Worm (Caenorhabditis elegans) whole organism, L2 larva: ENCODE measurements around the gene ser-1.

Experiments
- C34F6.9 ChIP-seq: fragments of 150-350 bp; optimal IDR thresholded peaks from 2 replicates; lab custom pipeline; 2014; ENCODE audit warnings: missing biosample characterization, missing genetic modification characterization
- F13H6.1 ChIP-seq: sonication (generic microtip); optimal IDR thresholded peaks from 2 replicates; lab custom pipeline; 2016; ENCODE audit warnings: missing genetic modification characterization, missing compliant biosample characterization
- R02D3.7 ChIP-seq: fragments of 150-350 bp; optimal IDR thresholded peaks from 2 replicates; lab custom pipeline; 2014; ENCODE audit warnings: missing biosample characterization, missing genetic modification characterization
- Y55F3AM.14 ChIP-seq: fragments of 200-800 bp; sonication (Bioruptor generic); optimal IDR thresholded peaks from 2 replicates; lab custom pipeline; 2018; ENCODE audit warnings: mild to moderate bottlenecking, missing genetic modification characterization, missing compliant biosample characterization
- ZK546.5 ChIP-seq: sonication (generic microtip); optimal IDR thresholded peaks from 2 replicates; lab custom pipeline; 2017; ENCODE audit warnings: missing biosample characterization, missing genetic modification characterization
- alr-1 ChIP-seq: fragments of 150-350 bp; optimal IDR thresholded peaks from 2 replicates; lab custom pipeline; 2014; ENCODE audit warnings: missing biosample characterization, missing genetic modification characterization
- aly-2 ChIP-seq: fragments of 150-350 bp; optimal IDR thresholded peaks from 2 replicates; lab custom pipeline; 2014; ENCODE audit warnings: missing biosample characterization, missing genetic modification characterization
- ama-1 ChIP-seq: fragments of 150-350 bp; optimal IDR thresholded peaks from 2 replicates; lab custom pipeline; 2018; ENCODE audit warnings: inconsistent platforms
- ceh-16 ChIP-seq: fragments of 150-350 bp; optimal IDR thresholded peaks from 2 replicates; lab custom pipeline; 2014; ENCODE audit warnings: missing biosample characterization, missing genetic modification characterization
- crh-2 ChIP-seq: sonication (generic microtip); optimal IDR thresholded peaks from 2 replicates; lab custom pipeline; 2017; ENCODE audit warnings: missing biosample characterization, missing genetic modification characterization
- dmd-4 ChIP-seq: sonication (generic microtip); optimal IDR thresholded peaks from 2 replicates; lab custom pipeline; 2017; ENCODE audit warnings: missing biosample characterization, missing genetic modification characterization
- egl-27 ChIP-seq: sonication (generic microtip); optimal IDR thresholded peaks from 3 replicates; lab custom pipeline; 2017; ENCODE audit warnings: missing biosample characterization, missing genetic modification reagents, missing genetic modification characterization
- elt-1 ChIP-seq: fragments of 150-350 bp; optimal IDR thresholded peaks from 2 replicates; lab custom pipeline; 2014; ENCODE audit warnings: missing biosample characterization, missing genetic modification characterization
- elt-3 ChIP-seq: sonication (generic microtip); optimal IDR thresholded peaks from 2 replicates; lab custom pipeline; 2017; ENCODE audit warnings: missing biosample characterization, missing genetic modification characterization
- fos-1 ChIP-seq: fragments of 150-350 bp; optimal IDR thresholded peaks from 2 replicates; lab custom pipeline; 2014; ENCODE audit warnings: missing biosample characterization, missing genetic modification characterization
- gmeb-1 ChIP-seq: fragments of 150-350 bp; optimal IDR thresholded peaks from 2 replicates; lab custom pipeline; 2014; ENCODE audit warnings: missing biosample characterization, missing genetic modification characterization
- lin-13 ChIP-seq: fragments of 150-350 bp; optimal IDR thresholded peaks from 2 replicates; lab custom pipeline; 2014; ENCODE audit warnings: missing biosample characterization, missing genetic modification reagents, missing genetic modification characterization
- lsy-2 ChIP-seq, 2 experiments: fragments of 150-350 bp in 1 of 2; sonication (generic microtip) in 1 of 2; optimal IDR thresholded peaks; 2 replicates each; lab custom pipeline; 2014 to 2017; ENCODE audit warnings: missing biosample characterization in 2 of 2, missing genetic modification characterization in 2 of 2
- mbf-1 ChIP-seq: sonication (generic microtip); optimal IDR thresholded peaks from 2 replicates; lab custom pipeline; 2017; ENCODE audit warnings: missing biosample characterization, missing genetic modification characterization
- mdl-1 ChIP-seq, 2 experiments: fragments of 150-350 bp in 1 of 2; sonication (generic microtip) in 1 of 2; optimal IDR thresholded peaks; 2 replicates each; lab custom pipeline; 2017; ENCODE audit warnings: missing biosample characterization in 2 of 2, missing genetic modification characterization in 2 of 2
- nhr-11 ChIP-seq: fragments of 150-350 bp; optimal IDR thresholded peaks from 2 replicates; lab custom pipeline; 2014; ENCODE audit warnings: missing biosample characterization, missing genetic modification characterization
- nhr-12 ChIP-seq: fragments of 150-350 bp; optimal IDR thresholded peaks from 2 replicates; lab custom pipeline; 2014; ENCODE audit warnings: missing biosample characterization, missing genetic modification characterization
- nhr-129 ChIP-seq: fragments of 150-350 bp; optimal IDR thresholded peaks from 2 replicates; lab custom pipeline; 2014; ENCODE audit warnings: missing biosample characterization, missing genetic modification characterization
- nhr-21 ChIP-seq: fragments of 150-350 bp; optimal IDR thresholded peaks from 2 replicates; lab custom pipeline; 2014; ENCODE audit warnings: missing biosample characterization, missing genetic modification characterization
- nhr-237 ChIP-seq: fragments of 150-350 bp; optimal IDR thresholded peaks from 2 replicates; lab custom pipeline; 2014; ENCODE audit warnings: missing biosample characterization, missing genetic modification characterization
- nhr-25 ChIP-seq: fragments of 150-350 bp; sonication (generic microtip); optimal IDR thresholded peaks from 3 replicates; lab custom pipeline; 2014; ENCODE audit warnings: missing biosample characterization, missing genetic modification characterization
- nhr-6 ChIP-seq: fragments of 150-350 bp; optimal IDR thresholded peaks from 2 replicates; lab custom pipeline; 2014; ENCODE audit warnings: missing biosample characterization, missing genetic modification characterization
- peb-1 ChIP-seq: fragments of 150-350 bp; optimal IDR thresholded peaks from 2 replicates; lab custom pipeline; 2014; ENCODE audit warnings: missing biosample characterization, missing genetic modification characterization
- sem-4 ChIP-seq: fragments of 150-350 bp; optimal IDR thresholded peaks from 2 replicates; lab custom pipeline; 2014; ENCODE audit warnings: missing biosample characterization, missing genetic modification reagents, missing genetic modification characterization
- skn-1 ChIP-seq: sonication (generic microtip); optimal IDR thresholded peaks from 2 replicates; lab custom pipeline; 2017; ENCODE audit warnings: missing biosample characterization, missing genetic modification characterization
- sma-3 ChIP-seq: sonication (generic microtip); optimal IDR thresholded peaks from 2 replicates; lab custom pipeline; 2016; ENCODE audit warnings: missing genetic modification reagents, missing genetic modification characterization, missing compliant biosample characterization
- sma-9 ChIP-seq, 2 experiments: fragments of 150-350 bp in 1 of 2; sonication (generic microtip) in 1 of 2; optimal IDR thresholded peaks; 2 replicates each; lab custom pipeline; 2014 to 2016; ENCODE audit warnings: missing genetic modification characterization in 2 of 2, mild to moderate bottlenecking in 1 of 2, missing biosample characterization in 1 of 2, missing compliant biosample characterization in 1 of 2, missing genetic modification reagents in 1 of 2, moderate library complexity in 1 of 2
- snpc-4 ChIP-seq: fragments of 150-350 bp; optimal IDR thresholded peaks from 2 replicates; lab custom pipeline; 2014; ENCODE audit warnings: missing biosample characterization, missing genetic modification characterization
- unc-39 ChIP-seq: fragments of 150-350 bp; optimal IDR thresholded peaks from 2 replicates; lab custom pipeline; 2014; ENCODE audit warnings: missing biosample characterization, missing genetic modification characterization
- unc-55 ChIP-seq: fragments of 150-350 bp; sonication (generic microtip); optimal IDR thresholded peaks from 3 replicates; lab custom pipeline; 2014; ENCODE audit warnings: missing biosample characterization, missing genetic modification reagents, missing genetic modification characterization
- unc-62 ChIP-seq: fragments of 150-350 bp; optimal IDR thresholded peaks from 2 replicates; lab custom pipeline; 2014; ENCODE audit warnings: missing biosample characterization, missing genetic modification reagents, missing genetic modification characterization
- zag-1 ChIP-seq: fragments of 150-350 bp; optimal IDR thresholded peaks from 2 replicates; lab custom pipeline; 2014; ENCODE audit warnings: missing biosample characterization, missing genetic modification characterization
- ztf-1 ChIP-seq: fragments of 200-800 bp; sonication (Bioruptor generic); conservative IDR thresholded peaks from 2 replicates; pipeline ENCODE4 v1.3.6; 2022; ENCODE audit warnings: missing genetic modification characterization, missing compliant biosample characterization
- ztf-4 ChIP-seq: fragments of 150-350 bp; optimal IDR thresholded peaks from 2 replicates; lab custom pipeline; 2014; ENCODE audit warnings: missing biosample characterization, missing genetic modification characterization

Gene ser-1

DNA sequence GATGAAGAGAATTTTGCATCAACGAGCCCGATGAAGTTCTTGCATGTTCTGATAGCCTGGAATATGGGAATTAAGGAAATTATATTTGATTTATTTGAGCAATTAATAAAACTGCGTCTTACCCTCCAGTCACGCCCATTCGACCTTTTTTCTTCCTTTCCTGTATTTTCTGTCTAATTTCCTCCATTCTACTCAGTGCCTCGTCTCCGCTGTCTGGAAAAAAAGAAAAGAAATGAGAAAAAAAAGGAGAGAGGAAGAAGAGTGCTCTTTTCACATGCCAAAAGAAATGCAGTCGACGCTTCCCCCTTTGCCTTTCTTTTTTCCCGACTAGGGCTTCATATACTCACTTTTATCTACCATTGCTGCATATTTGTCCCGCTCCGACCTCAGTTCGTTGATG, 24.6 kb downstream of the ser-1 start:
- no peak for TF ChIP-seq C34F6.9 (tag; lab: Kevin White, UChicago)
- no peak for TF ChIP-seq sma-3 (GFP tag; lab: Kevin White, UChicago)
- no peak for TF ChIP-seq peb-1
- no peak for TF ChIP-seq nhr-11 (tag; lab: Kevin White, UChicago)
- TF ChIP-seq unc-62 (GFP tag; lab: Kevin White, UChicago): no peak

DNA sequence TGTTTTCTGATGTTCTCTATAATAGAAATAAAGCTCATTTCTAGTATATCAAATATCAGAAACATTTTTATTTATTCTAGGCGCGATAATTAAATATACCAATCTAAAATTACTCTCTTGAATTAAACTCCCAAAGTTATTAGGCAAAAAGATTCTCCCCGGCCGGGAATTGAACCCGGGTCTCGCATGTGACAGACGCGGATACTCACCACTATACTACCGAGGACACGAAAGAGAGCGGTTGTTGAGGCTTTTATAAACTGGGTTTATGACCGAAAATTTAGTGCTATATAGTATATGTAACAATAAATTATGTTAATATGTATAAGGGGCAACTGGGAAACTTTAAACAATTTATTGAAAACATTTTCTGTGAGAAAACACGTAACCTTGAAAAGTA, 25.0 kb downstream of the ser-1 start:
- TF ChIP-seq unc-55 (peak; percentile 46), lin-13 (GFP tag; lab: Kevin White, UChicago) (peak; percentile 68), nhr-21 (tag; lab: Kevin White, UChicago) (peak; percentile 64), F13H6.1 (tag; lab: Kevin White, UChicago) (peak; percentile 21), nhr-129 (tag; lab: Kevin White, UChicago) (peak; percentile 51), snpc-4 (tag; lab: Kevin White, UChicago) (no peak), crh-2 (peak; percentile 48), mdl-1 (tag; optimal IDR thresholded peaks at IDR 0.05; lab: Kevin White, UChicago) (peak in 1 of 2 experiments; percentile 21), egl-27 (tag; lab: Kevin White, UChicago) (no peak), nhr-25 (tag; lab: Kevin White, UChicago) (peak; percentile 66), ztf-1 (no peak), fos-1 (tag; lab: Kevin White, UChicago) (peak; percentile 41), elt-1 (tag; lab: Kevin White, UChicago) (no peak), gmeb-1 (peak; percentile 27), zag-1 (tag; lab: Kevin White, UChicago) (peak; percentile 30), sma-3 (GFP tag; lab: Kevin White, UChicago) (peak; percentile 52), skn-1 (tag; lab: Kevin White, UChicago) (peak; percentile 4), sma-9 (GFP tag; optimal IDR thresholded peaks at IDR 0.05; lab: Kevin White, UChicago) (peak; percentile 58), sma-9 (tag; optimal IDR thresholded peaks at IDR 0.05; lab: Kevin White, UChicago) (no peak), ztf-4 (peak; percentile 34), mbf-1 (tag; lab: Kevin White, UChicago) (no peak), lsy-2 (tag; optimal IDR thresholded peaks at IDR 0.05; lab: Kevin White, UChicago) (peak; percentile 46 to 52), nhr-12 (tag; lab: Kevin White, UChicago) (peak; percentile 26), unc-39 (no peak), C34F6.9 (tag; lab: Kevin White, UChicago) (peak; percentile 33)

DNA sequence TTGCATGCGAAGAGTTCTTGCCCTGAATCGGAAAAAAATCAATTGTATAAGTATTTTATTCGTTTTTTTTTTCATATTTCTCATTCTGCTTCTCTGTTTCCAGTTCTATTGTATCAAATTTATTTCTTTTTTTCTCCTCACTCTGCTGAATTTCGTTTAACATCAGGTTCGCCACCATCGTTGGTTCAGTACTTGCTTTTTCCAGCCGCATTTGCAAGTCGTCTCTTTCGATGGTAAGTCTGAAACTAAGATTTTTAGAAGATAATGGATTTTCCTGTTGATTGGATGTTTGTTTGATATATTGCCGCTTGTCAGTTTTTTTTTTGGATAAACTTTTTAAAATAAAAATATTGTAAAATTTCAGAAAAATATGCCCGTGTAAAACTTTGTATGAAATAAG, 27.6 kb downstream of the ser-1 start:
- TF ChIP-seq lsy-2 (tag; optimal IDR thresholded peaks at IDR 0.05; lab: Kevin White, UChicago) (no peak), egl-27 (tag; lab: Kevin White, UChicago) (no peak), nhr-237 (tag; lab: Kevin White, UChicago) (no peak), ceh-16 (tag; lab: Kevin White, UChicago) (no peak), zag-1 (tag; lab: Kevin White, UChicago) (no peak), ztf-4 (no peak), gmeb-1 (no peak), sma-3 (GFP tag; lab: Kevin White, UChicago) (no peak), skn-1 (tag; lab: Kevin White, UChicago) (no peak), C34F6.9 (tag; lab: Kevin White, UChicago) (no peak), nhr-25 (tag; lab: Kevin White, UChicago) (no peak), unc-62 (GFP tag; lab: Kevin White, UChicago) (no peak), ama-1 (no peak), aly-2 (no peak), alr-1 (tag; lab: Kevin White, UChicago) (no peak), ZK546.5 (tag; lab: Kevin White, UChicago) (no peak), unc-39 (no peak), nhr-12 (tag; lab: Kevin White, UChicago) (no peak)

ce11 chrX:16609424-16609823, 29.9 kb downstream of the ser-1 start, which contains the start of gene F59C12.3:
Gene F59C12.3 (minus strand): TSS chrX:16609524.
- TF ChIP-seq elt-1 (tag; lab: Kevin White, UChicago): no peak
- TF ChIP-seq snpc-4 (tag; lab: Kevin White, UChicago): no peak
- no peak for TF ChIP-seq sma-9 (GFP tag; optimal IDR thresholded peaks at IDR 0.05; lab: Kevin White, UChicago)
- TF ChIP-seq sma-9 (tag; optimal IDR thresholded peaks at IDR 0.05; lab: Kevin White, UChicago): no peak
- TF ChIP-seq Y55F3AM.14: no peak
- no peak for TF ChIP-seq lin-13 (GFP tag; lab: Kevin White, UChicago)
- TF ChIP-seq nhr-6 (tag; lab: Kevin White, UChicago): no peak
- TF ChIP-seq sem-4 (tag; lab: Kevin White, UChicago): no peak
- no peak for TF ChIP-seq dmd-4 (tag; lab: Kevin White, UChicago)
- TF ChIP-seq ZK546.5 (tag; lab: Kevin White, UChicago): no peak
- no peak for TF ChIP-seq elt-3 (tag; lab: Kevin White, UChicago)
- TF ChIP-seq unc-62 (GFP tag; lab: Kevin White, UChicago): no peak
- no peak for TF ChIP-seq alr-1 (tag; lab: Kevin White, UChicago)
- TF ChIP-seq R02D3.7 (tag; lab: Kevin White, UChicago): no peak
- TF ChIP-seq, all 48 proteins: peak for 0
